Worm (Caenorhabditis elegans) whole organism, late embryonic: ENCODE data around the gene T28B11.1.

ENCODE experiments used
- C08G9.2 ChIP-seq: sonication (generic microtip); optimal IDR thresholded peaks from 2 replicates; lab custom pipeline; 2016; ENCODE audit warnings: mild to moderate bottlenecking, missing genetic modification characterization, moderate library complexity, missing compliant biosample characterization
- K02D7.2 ChIP-seq: sonication (generic microtip); optimal IDR thresholded peaks from 2 replicates; lab custom pipeline; 2017; ENCODE audit warnings: mild to moderate bottlenecking, missing genetic modification characterization, missing compliant biosample characterization
- T23F11.4 ChIP-seq: fragments of 200-800 bp; sonication (Bioruptor generic); optimal IDR thresholded peaks from 2 replicates; lab custom pipeline; 2018; ENCODE audit warnings: mild to moderate bottlenecking, missing genetic modification characterization, missing compliant biosample characterization
- Y22D7AL.16 ChIP-seq: sonication (generic microtip); optimal IDR thresholded peaks from 2 replicates; lab custom pipeline; 2016; ENCODE audit warnings: missing genetic modification characterization, missing compliant biosample characterization
- ceh-14 ChIP-seq: sonication (generic microtip); optimal IDR thresholded peaks from 2 replicates; lab custom pipeline; 2016; ENCODE audit warnings: missing genotype, missing genetic modification characterization, missing compliant biosample characterization
- ceh-18 ChIP-seq: sonication (generic microtip); optimal IDR thresholded peaks from 2 replicates; lab custom pipeline; 2016; ENCODE audit warnings: missing genetic modification characterization, missing compliant biosample characterization
- ceh-19 ChIP-seq: fragments of 200-800 bp; sonication (Bioruptor generic); optimal IDR thresholded peaks from 2 replicates; lab custom pipeline; 2018; ENCODE audit warnings: mild to moderate bottlenecking, missing genetic modification characterization, missing compliant biosample characterization
- ceh-22 ChIP-seq: sonication (generic microtip); optimal IDR thresholded peaks from 2 replicates; lab custom pipeline; 2017; ENCODE audit warnings: missing biosample characterization, missing genetic modification characterization
- ceh-30 ChIP-seq: fragments of 150-350 bp; optimal IDR thresholded peaks from 2 replicates; lab custom pipeline; 2014; ENCODE audit warnings: missing biosample characterization, missing genetic modification characterization
- ceh-31 ChIP-seq: sonication (generic microtip); optimal IDR thresholded peaks from 2 replicates; lab custom pipeline; 2016; ENCODE audit warnings: missing genetic modification characterization, missing compliant biosample characterization
- ceh-6 ChIP-seq: fragments of 200-800 bp; sonication (Bioruptor generic); optimal IDR thresholded peaks from 2 replicates; lab custom pipeline; 2018; ENCODE audit warnings: mild to moderate bottlenecking, missing genetic modification characterization, missing compliant biosample characterization
- che-1 ChIP-seq: sonication (generic microtip); optimal IDR thresholded peaks from 2 replicates; lab custom pipeline; 2016; ENCODE audit warnings: mild to moderate bottlenecking, missing genetic modification characterization, missing compliant biosample characterization
- dve-1 ChIP-seq: sonication (generic microtip); optimal IDR thresholded peaks from 2 replicates; lab custom pipeline; 2017; ENCODE audit warnings: antibody characterized with exemption, mild to moderate bottlenecking, missing genetic modification characterization, missing compliant biosample characterization
- elt-2 ChIP-seq: sonication (generic microtip); optimal IDR thresholded peaks from 2 replicates; lab custom pipeline; 2016; ENCODE audit warnings: missing genetic modification reagents, missing genetic modification characterization, missing compliant biosample characterization
- ets-4 ChIP-seq: sonication (generic microtip); optimal IDR thresholded peaks from 2 replicates; lab custom pipeline; 2016; ENCODE audit warnings: missing genetic modification characterization, missing compliant biosample characterization
- fkh-10 ChIP-seq: fragments of 150-350 bp; optimal IDR thresholded peaks from 2 replicates; lab custom pipeline; 2014; ENCODE audit warnings: missing biosample characterization, missing genetic modification reagents, missing genetic modification characterization
- fkh-6 ChIP-seq: sonication (generic microtip); optimal IDR thresholded peaks from 2 replicates; lab custom pipeline; 2016; ENCODE audit warnings: missing genetic modification characterization, missing compliant biosample characterization
- hlh-30 ChIP-seq: sonication (generic microtip); optimal IDR thresholded peaks from 2 replicates; lab custom pipeline; 2017; ENCODE audit warnings: antibody characterized with exemption, missing genetic modification characterization, missing compliant biosample characterization; ENCODE audit not compliant: insufficient read depth
- lin-11 ChIP-seq: fragments of 200-800 bp; sonication (Bioruptor generic); optimal IDR thresholded peaks from 2 replicates; lab custom pipeline; 2018; ENCODE audit warnings: mild to moderate bottlenecking, missing genetic modification characterization, missing compliant biosample characterization
- nfya-1 ChIP-seq: sonication (generic microtip); optimal IDR thresholded peaks from 2 replicates; lab custom pipeline; 2017; ENCODE audit warnings: missing genetic modification characterization, mild to moderate bottlenecking, missing compliant biosample characterization, antibody characterized with exemption, moderate library complexity
- nhr-232 ChIP-seq: sonication (generic microtip); optimal IDR thresholded peaks from 2 replicates; lab custom pipeline; 2016; ENCODE audit warnings: missing genetic modification characterization, missing compliant biosample characterization
- pax-1 ChIP-seq: fragments of 150-350 bp; optimal IDR thresholded peaks from 2 replicates; lab custom pipeline; 2014; ENCODE audit warnings: missing biosample characterization, missing genetic modification characterization
- pha-2 ChIP-seq: sonication (generic microtip); optimal IDR thresholded peaks from 2 replicates; lab custom pipeline; 2017; ENCODE audit warnings: mild to moderate bottlenecking, missing genetic modification characterization, missing compliant biosample characterization
- pqm-1 ChIP-seq: sonication (generic microtip); optimal IDR thresholded peaks from 2 replicates; lab custom pipeline; 2016; ENCODE audit warnings: missing genetic modification characterization, missing compliant biosample characterization
- rnt-1 ChIP-seq: sonication (generic microtip); optimal IDR thresholded peaks from 2 replicates; lab custom pipeline; 2016; ENCODE audit warnings: missing genetic modification characterization, missing compliant biosample characterization
- sox-2 ChIP-seq: fragments of 200-800 bp; sonication (Bioruptor generic); IDR thresholded peaks from 2 replicates; pipeline ENCODE4 v1.3.6; 2022; ENCODE audit warnings: missing genetic modification reagents, missing genetic modification characterization, missing compliant biosample characterization
- sox-4 ChIP-seq: sonication (generic microtip); optimal IDR thresholded peaks from 2 replicates; lab custom pipeline; 2017; ENCODE audit warnings: mild to moderate bottlenecking, missing genetic modification characterization, inconsistent platforms, missing compliant biosample characterization
- syd-9 ChIP-seq: sonication (generic microtip); optimal IDR thresholded peaks from 2 replicates; lab custom pipeline; 2016; ENCODE audit warnings: mild to moderate bottlenecking, missing genetic modification characterization, moderate library complexity, missing compliant biosample characterization
- ttx-3 ChIP-seq: sonication (generic microtip); optimal IDR thresholded peaks from 2 replicates; lab custom pipeline; 2016; ENCODE audit warnings: missing genetic modification reagents, missing genetic modification characterization, missing compliant biosample characterization
- unc-3 ChIP-seq, 2 experiments: fragments of 200-800 bp in 1 of 2; sonication (Bioruptor generic) in 1 of 2; sonication (generic microtip) in 1 of 2; conservative IDR thresholded peaks in 1 of 2; optimal IDR thresholded peaks in 1 of 2; 2 replicates each; pipeline versions ENCODE4 v1.3.6 to Lab custom; 2016 to 2022; ENCODE audit warnings: missing compliant biosample characterization in 2 of 2, missing genetic modification characterization in 2 of 2, missing genetic modification reagents in 1 of 2
- unc-55 ChIP-seq: sonication (generic microtip); optimal IDR thresholded peaks from 2 replicates; lab custom pipeline; 2017; ENCODE audit warnings: missing biosample characterization, missing genetic modification reagents, missing genetic modification characterization
- unc-86 ChIP-seq: sonication (generic microtip); optimal IDR thresholded peaks from 2 replicates; lab custom pipeline; 2016; ENCODE audit warnings: missing genetic modification characterization, missing compliant biosample characterization
- zip-5 ChIP-seq: sonication (generic microtip); optimal IDR thresholded peaks from 2 replicates; lab custom pipeline; 2016; ENCODE audit warnings: missing genetic modification characterization, missing compliant biosample characterization
- ztf-16 ChIP-seq: sonication (generic microtip); optimal IDR thresholded peaks from 2 replicates; lab custom pipeline; 2017; ENCODE audit warnings: missing genetic modification characterization, missing compliant biosample characterization

T28B11.1 gene

ce11 chrV:10736756-10737155 is 4.5 kb upstream of the T28B11.1 start, which contains the start of the genes mre-11 and wdr-5.3 (continued):
- TF ChIP-seq nhr-232 (no peak), pax-1 (tag; lab: Kevin White, UChicago) (no peak), Y22D7AL.16 (no peak), ceh-22 (tag; lab: Kevin White, UChicago) (no peak), pha-2 (no peak), unc-3 (GFP tag; conservative IDR thresholded peaks at IDR 0.05; lab: Robert Waterston, UW) (no peak), unc-3 (tag; optimal IDR thresholded peaks at IDR 0.05; lab: Kevin White, UChicago) (no peak), rnt-1 (no peak), sox-2 (no peak), ceh-31 (peak; percentile 59), unc-86 (no peak), zip-5 (tag; lab: Kevin White, UChicago) (peak; percentile 21)

- no peak for TF ChIP-seq zip-5 (tag; lab: Kevin White, UChicago)
- peak; percentile 47 for TF ChIP-seq unc-55
Observed at ce11 chrV:10730824-10731416, 1.3 kb downstream of the T28B11.1 start.

ce11 chrV:10729456-10729904 is 2.7 kb downstream of the T28B11.1 start:
- TF ChIP-seq sox-4 (tag; lab: Kevin White, UChicago): no peak
- TF ChIP-seq fkh-10 (GFP tag; lab: Kevin White, UChicago): no peak
- TF ChIP-seq ceh-6: no peak
- TF ChIP-seq ztf-16 (tag; lab: Kevin White, UChicago): no peak
- TF ChIP-seq elt-2 (tag; lab: Kevin White, UChicago): peak; percentile 45
- TF ChIP-seq che-1 (tag; lab: Kevin White, UChicago): no peak
- TF ChIP-seq ceh-19 (GFP tag; lab: Kevin White, UChicago): no peak
- TF ChIP-seq T23F11.4 (GFP tag; lab: Kevin White, UChicago): no peak
- no peak for TF ChIP-seq lin-11 (tag; lab: Kevin White, UChicago)
- TF ChIP-seq ceh-30 (tag; lab: Kevin White, UChicago): no peak
- peak; percentile 7 for TF ChIP-seq hlh-30 (tag; lab: Kevin White, UChicago)
- TF ChIP-seq C08G9.2 (tag; lab: Kevin White, UChicago): no peak
- no peak for TF ChIP-seq syd-9 (tag; lab: Kevin White, UChicago)
- TF ChIP-seq dve-1 (tag; lab: Kevin White, UChicago): peak; percentile 66
- no peak for TF ChIP-seq ttx-3 (tag; lab: Kevin White, UChicago)
- TF ChIP-seq pha-2: no peak
- TF ChIP-seq fkh-6 (tag; lab: Kevin White, UChicago): no peak
- TF ChIP-seq pqm-1 (tag; lab: Kevin White, UChicago): peak; percentile 21

ce11 chrV:10727651-10728050 is 4.6 kb downstream of the T28B11.1 start:
- TF ChIP-seq nfya-1 (peak; percentile 32), ceh-19 (GFP tag; lab: Kevin White, UChicago) (no peak), unc-55 (peak; percentile 92), ceh-18 (tag; lab: Kevin White, UChicago) (peak; percentile 73), C08G9.2 (tag; lab: Kevin White, UChicago) (no peak), K02D7.2 (tag; lab: Kevin White, UChicago) (no peak), rnt-1 (peak; percentile 19), ets-4 (tag; lab: Kevin White, UChicago) (no peak), fkh-6 (tag; lab: Kevin White, UChicago) (no peak)

ce11 chrV:10726691-10727090 is 5.5 kb downstream of the T28B11.1 start:
- TF ChIP-seq elt-2 (tag; lab: Kevin White, UChicago): peak; percentile 88
- TF ChIP-seq ceh-14 (tag; lab: Kevin White, UChicago): no peak
